Fruit fly (Drosophila melanogaster) whole organism, prepupa: ENCODE measurements around the gene retinin.

Experiments
- CG10631 ChIP-seq: fragments of 200-800 bp; sonication (Bioruptor generic); optimal IDR thresholded peaks from 2 replicates; lab custom pipeline; 2016; ENCODE audit warnings: missing biosample characterization, missing genetic modification characterization
- CG10669 ChIP-seq: fragments of 200-800 bp; sonication (Bioruptor generic); optimal IDR thresholded peaks from 3 replicates; lab custom pipeline; 2018; ENCODE audit warnings: missing biosample characterization, mild to moderate bottlenecking, missing genetic modification characterization, moderate library complexity
- CG11294 ChIP-seq: fragments of 200-800 bp; sonication (Bioruptor generic); IDR thresholded peaks from 2 replicates; pipeline ENCODE4 v1.3.6; 2022; ENCODE audit warnings: missing biosample characterization, missing genetic modification characterization
- CG11762 ChIP-seq: fragments of 200-800 bp; sonication (Bioruptor generic); optimal IDR thresholded peaks from 3 replicates; lab custom pipeline; 2016; ENCODE audit warnings: missing biosample characterization, missing genetic modification characterization; ENCODE audit not compliant: insufficient read depth
- CG11902 ChIP-seq: fragments of 200-800 bp; sonication (Bioruptor generic); optimal IDR thresholded peaks from 3 replicates; lab custom pipeline; 2016; ENCODE audit warnings: missing biosample characterization, missing genetic modification characterization
- CG16779 ChIP-seq: fragments of 200-800 bp; sonication (Bioruptor generic); optimal IDR thresholded peaks from 3 replicates; lab custom pipeline; 2017; ENCODE audit warnings: missing biosample characterization, mild to moderate bottlenecking, missing genetic modification characterization
- CG3032 ChIP-seq: fragments of 200-800 bp; optimal IDR thresholded peaks from 2 replicates; lab custom pipeline; 2019; ENCODE audit warnings: missing biosample characterization, mild to moderate bottlenecking, missing genetic modification characterization, moderate library complexity
- CG32006 ChIP-seq: fragments of 200-800 bp; sonication (Bioruptor generic); optimal IDR thresholded peaks from 3 replicates; lab custom pipeline; 2017; ENCODE audit warnings: missing biosample characterization, mild to moderate bottlenecking, missing genetic modification characterization
- CG34406 ChIP-seq: fragments of 200-800 bp; sonication (Bioruptor generic); optimal IDR thresholded peaks from 3 replicates; lab custom pipeline; 2016; ENCODE audit warnings: missing biosample characterization, missing genetic modification characterization
- CG6792 ChIP-seq: fragments of 200-800 bp; sonication (Bioruptor generic); optimal IDR thresholded peaks from 3 replicates; lab custom pipeline; 2016; ENCODE audit warnings: missing biosample characterization, missing genetic modification characterization
- CG6808 ChIP-seq: fragments of 200-800 bp; sonication (Bioruptor generic); optimal IDR thresholded peaks from 3 replicates; lab custom pipeline; 2017; ENCODE audit warnings: missing biosample characterization, missing genetic modification characterization, mild to moderate bottlenecking, moderate library complexity, missing genetic modification reagents
- CG6854 ChIP-seq: fragments of 200-800 bp; sonication (Bioruptor generic); optimal IDR thresholded peaks from 2 replicates; lab custom pipeline; 2017; ENCODE audit warnings: missing biosample characterization, mild to moderate bottlenecking, missing genetic modification characterization
- CG8632 ChIP-seq: fragments of 200-800 bp; sonication (Bioruptor generic); optimal IDR thresholded peaks from 3 replicates; lab custom pipeline; 2016; ENCODE audit warnings: missing biosample characterization, missing genetic modification characterization
- Eip75B ChIP-seq: fragments of 200-800 bp; sonication (Bioruptor generic); optimal IDR thresholded peaks from 3 replicates; lab custom pipeline; 2016; ENCODE audit warnings: missing biosample characterization, missing genetic modification characterization
- Eip78C ChIP-seq: fragments of 200-800 bp; sonication (Bioruptor generic); peaks from one replicate; lab custom pipeline; 2016; ENCODE audit warnings: missing biosample characterization, missing genetic modification characterization
- Eip93F ChIP-seq: fragments of 200-800 bp; sonication (Bioruptor generic); optimal IDR thresholded peaks from 2 replicates; lab custom pipeline; 2016; ENCODE audit warnings: missing biosample characterization, mild to moderate bottlenecking, missing genetic modification characterization
- Ets21C ChIP-seq: fragments of 200-800 bp; sonication (Bioruptor generic); optimal IDR thresholded peaks from 3 replicates; lab custom pipeline; 2016; ENCODE audit warnings: missing biosample characterization, missing genetic modification characterization
- Ets96B ChIP-seq: fragments of 200-800 bp; optimal IDR thresholded peaks from 2 replicates; lab custom pipeline; 2019; ENCODE audit warnings: missing biosample characterization, mild to moderate bottlenecking, missing genetic modification characterization, moderate library complexity
- Gug ChIP-seq: fragments of 200-800 bp; sonication (Bioruptor generic); IDR thresholded peaks from 2 replicates; pipeline ENCODE4 v1.3.6; 2022; ENCODE audit warnings: missing biosample characterization, missing genetic modification characterization
- Hr38 ChIP-seq: sonication (Bioruptor generic); optimal IDR thresholded peaks from 2 replicates; lab custom pipeline; 2016; ENCODE audit warnings: missing biosample characterization, missing genetic modification characterization
- Hr39 ChIP-seq: fragments of 200-800 bp; sonication (Bioruptor generic); optimal IDR thresholded peaks from 2 replicates; lab custom pipeline; 2016; ENCODE audit warnings: missing biosample characterization, missing genetic modification characterization
- Hr4 ChIP-seq: fragments of 200-800 bp; sonication (Bioruptor generic); optimal IDR thresholded peaks from 3 replicates; lab custom pipeline; 2016; ENCODE audit warnings: missing biosample characterization, missing genetic modification characterization
- Lpt ChIP-seq: fragments of 200-800 bp; sonication (Bioruptor generic); optimal IDR thresholded peaks from 3 replicates; lab custom pipeline; 2016; ENCODE audit warnings: missing biosample characterization, missing genetic modification characterization
- Met ChIP-seq: fragments of 200-800 bp; sonication (Bioruptor generic); optimal IDR thresholded peaks from 3 replicates; lab custom pipeline; 2016; ENCODE audit warnings: missing biosample characterization, missing genetic modification characterization
- Smox ChIP-seq: fragments of 200-800 bp; sonication (Bioruptor generic); optimal IDR thresholded peaks from 3 replicates; lab custom pipeline; 2016; ENCODE audit warnings: missing biosample characterization, missing genetic modification characterization
- Sox102F ChIP-seq: fragments of 200-800 bp; sonication (Bioruptor generic); optimal IDR thresholded peaks from 2 replicates; lab custom pipeline; 2016; ENCODE audit warnings: missing biosample characterization, mild to moderate bottlenecking, missing genetic modification characterization
- Sox14 ChIP-seq: fragments of 200-800 bp; sonication (Bioruptor generic); optimal IDR thresholded peaks from 3 replicates; lab custom pipeline; 2016; ENCODE audit warnings: missing biosample characterization, missing genetic modification characterization
- achi ChIP-seq: fragments of 200-800 bp; sonication (Bioruptor generic); optimal IDR thresholded peaks from 3 replicates; lab custom pipeline; 2016; ENCODE audit warnings: missing biosample characterization, missing genetic modification characterization
- acj6 ChIP-seq: fragments of 200-800 bp; sonication (Bioruptor generic); optimal IDR thresholded peaks from 3 replicates; lab custom pipeline; 2016; ENCODE audit warnings: missing biosample characterization, missing genetic modification characterization
- dac ChIP-seq: fragments of 200-800 bp; sonication (Bioruptor generic); optimal IDR thresholded peaks from 2 replicates; lab custom pipeline; 2017; ENCODE audit warnings: missing biosample characterization, mild to moderate bottlenecking, missing genetic modification characterization
- dsx ChIP-seq: fragments of 200-800 bp; optimal IDR thresholded peaks from 3 replicates; lab custom pipeline; 2019; ENCODE audit warnings: missing biosample characterization, mild to moderate bottlenecking, missing genetic modification characterization, moderate library complexity; ENCODE audit not compliant: poor library complexity, severe bottlenecking
- esn ChIP-seq: fragments of 200-800 bp; sonication (Bioruptor generic); optimal IDR thresholded peaks from 2 replicates; lab custom pipeline; 2016; ENCODE audit warnings: missing biosample characterization, mild to moderate bottlenecking, missing genetic modification characterization, moderate library complexity
- fd59A ChIP-seq: fragments of 200-800 bp; sonication (Bioruptor generic); optimal IDR thresholded peaks from 2 replicates; lab custom pipeline; 2017; ENCODE audit warnings: missing biosample characterization, mild to moderate bottlenecking, missing genetic modification characterization, missing genetic modification reagents
- fd85E ChIP-seq: fragments of 200-800 bp; sonication (Bioruptor generic); optimal IDR thresholded peaks from 3 replicates; lab custom pipeline; 2016; ENCODE audit warnings: missing biosample characterization, missing genetic modification characterization
- fkh ChIP-seq: fragments of 200-800 bp; sonication (Bioruptor generic); optimal IDR thresholded peaks from 3 replicates; lab custom pipeline; 2017; ENCODE audit warnings: missing biosample characterization, mild to moderate bottlenecking, missing genetic modification characterization, moderate library complexity
- net ChIP-seq: fragments of 200-800 bp; sonication (Bioruptor generic); optimal IDR thresholded peaks from 3 replicates; lab custom pipeline; 2016; ENCODE audit warnings: missing biosample characterization, missing genetic modification characterization
- pdm3 ChIP-seq: fragments of 200-800 bp; sonication (Bioruptor generic); optimal IDR thresholded peaks from 3 replicates; lab custom pipeline; 2016; ENCODE audit warnings: missing biosample characterization, missing genetic modification characterization
- salr ChIP-seq, 2 experiments: fragments of 200-800 bp; sonication (Bioruptor generic); optimal IDR thresholded peaks; 3 replicates each; lab custom pipeline; 2016 to 2018; ENCODE audit warnings: missing biosample characterization in 2 of 2, missing genetic modification characterization in 2 of 2, mild to moderate bottlenecking in 1 of 2
- ss ChIP-seq, 2 experiments: fragments of 200-800 bp; sonication (Bioruptor generic); optimal IDR thresholded peaks; 2 replicates in 1 of 2; 3 replicates in 1 of 2; lab custom pipeline; 2017 to 2018; ENCODE audit warnings: mild to moderate bottlenecking in 2 of 2, missing biosample characterization in 2 of 2, missing genetic modification characterization in 2 of 2, moderate library complexity in 1 of 2
- svp ChIP-seq: fragments of 200-800 bp; sonication (Bioruptor generic); peaks from one replicate; lab custom pipeline; 2016; ENCODE audit warnings: missing biosample characterization, missing genetic modification characterization
- topi ChIP-seq: fragments of 200-800 bp; sonication (Bioruptor generic); optimal IDR thresholded peaks from 3 replicates; lab custom pipeline; 2016; ENCODE audit warnings: missing biosample characterization, missing genetic modification characterization
- vri ChIP-seq: fragments of 200-800 bp; sonication (Bioruptor generic); optimal IDR thresholded peaks from 3 replicates; lab custom pipeline; 2016; ENCODE audit warnings: missing biosample characterization, mild to moderate bottlenecking, missing genetic modification characterization

The retinin gene

DNA sequence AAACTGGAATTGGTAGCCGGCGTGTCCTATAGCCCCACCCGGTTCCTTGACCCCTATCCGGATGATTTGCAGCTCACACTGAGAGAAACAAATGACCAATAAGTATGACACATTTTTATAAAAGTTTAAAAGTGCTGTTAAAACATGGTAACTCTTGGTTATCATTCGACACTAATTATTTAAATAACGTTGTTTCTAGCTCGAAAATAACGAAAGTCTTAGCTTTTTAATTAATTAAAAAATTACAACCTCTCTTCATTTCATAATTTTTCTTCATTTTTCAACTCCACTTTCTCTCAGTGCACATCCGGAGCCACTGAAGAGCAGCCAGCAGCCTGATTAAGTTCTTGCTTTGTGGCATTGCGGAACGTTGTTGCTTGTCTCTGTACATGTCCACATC lies 32.4 kb downstream of the retinin start (continued):
- peak; percentile 86 for TF ChIP-seq achi (GFP tag; lab: Kevin White, UChicago)
- TF ChIP-seq fkh, result no peak
- TF ChIP-seq CG11902 (GFP tag; lab: Kevin White, UChicago), result peak; percentile 79
- peak; percentile 87 for TF ChIP-seq fd59A (GFP tag; lab: Kevin White, UChicago)
- peak; percentile 64 for TF ChIP-seq CG6854 (GFP tag; lab: Kevin White, UChicago)
- TF ChIP-seq Eip93F (GFP tag; lab: Kevin White, UChicago), result peak; percentile 17
- TF ChIP-seq topi (GFP tag; lab: Kevin White, UChicago), result peak; percentile 91
- TF ChIP-seq CG11762 (GFP tag; lab: Kevin White, UChicago), result peak; percentile 84
- TF ChIP-seq CG3032 (tag; lab: Kevin White, UChicago), result peak; percentile 93
- peak; percentile 88 for TF ChIP-seq net (GFP tag; lab: Kevin White, UChicago)
- TF ChIP-seq dsx (GFP tag; lab: Kevin White, UChicago), result peak; percentile 90
- peak; percentile 85 for TF ChIP-seq Sox102F (GFP tag; lab: Kevin White, UChicago)
- peak; percentile 89 for TF ChIP-seq CG34406 (GFP tag; lab: Kevin White, UChicago)
- peak; percentile 45; the same call in 1 of the 2 replicates for TF ChIP-seq CG11294 (GFP tag; lab: Robert Waterston, UW)
- peak; percentile 67 for TF ChIP-seq vri (GFP tag; lab: Kevin White, UChicago)
- peak; percentile 92 for TF ChIP-seq CG6808 (GFP tag; lab: Kevin White, UChicago)
- peak; percentile 88 for TF ChIP-seq acj6 (GFP tag; lab: Kevin White, UChicago)
- TF ChIP-seq CG10631 (GFP tag; lab: Kevin White, UChicago), result peak; percentile 87
- peak; percentile 93 for TF ChIP-seq Eip75B (GFP tag; lab: Kevin White, UChicago)
- TF ChIP-seq ss (GFP tag; optimal IDR thresholded peaks at IDR 0.05; lab: Kevin White, UChicago), result peak; percentile 91 to 94
- no peak for TF ChIP-seq Hr38 (GFP tag; lab: Kevin White, UChicago)
- peak; percentile 82 for TF ChIP-seq CG16779
- peak; percentile 63 for TF ChIP-seq fd85E (GFP tag; lab: Kevin White, UChicago)
- TF ChIP-seq dac (GFP tag; lab: Kevin White, UChicago), result no peak
- peak; percentile 69 for TF ChIP-seq Ets21C (GFP tag; lab: Kevin White, UChicago)
- peak; percentile 87 for TF ChIP-seq Sox14 (GFP tag; lab: Kevin White, UChicago)
- peak; percentile 85 for TF ChIP-seq Smox (GFP tag; lab: Kevin White, UChicago)
- peak; percentile 44 for TF ChIP-seq Hr4 (GFP tag; lab: Kevin White, UChicago)
- TF ChIP-seq CG6792 (GFP tag; lab: Kevin White, UChicago), result peak; percentile 86
- peak; percentile 75 for TF ChIP-seq Hr39 (GFP tag; lab: Kevin White, UChicago)
- TF ChIP-seq CG8632, result peak; percentile 90
- TF ChIP-seq CG32006 (GFP tag; lab: Kevin White, UChicago), result peak; percentile 74
- TF ChIP-seq Eip78C (GFP tag; lab: Kevin White, UChicago), result peak; percentile 98
- TF ChIP-seq Lpt (GFP tag; lab: Kevin White, UChicago), result peak; percentile 66
- TF ChIP-seq salr (GFP tag; optimal IDR thresholded peaks at IDR 0.05; lab: Kevin White, UChicago), result peak; percentile 75
- TF ChIP-seq svp (GFP tag; lab: Kevin White, UChicago), result peak; percentile 94
- peak; percentile 85 for TF ChIP-seq pdm3 (GFP tag; lab: Kevin White, UChicago)
- no peak for TF ChIP-seq Gug (GFP tag; lab: Robert Waterston, UW)
- peak; percentile 85 for TF ChIP-seq Met (GFP tag; lab: Kevin White, UChicago)

DNA sequence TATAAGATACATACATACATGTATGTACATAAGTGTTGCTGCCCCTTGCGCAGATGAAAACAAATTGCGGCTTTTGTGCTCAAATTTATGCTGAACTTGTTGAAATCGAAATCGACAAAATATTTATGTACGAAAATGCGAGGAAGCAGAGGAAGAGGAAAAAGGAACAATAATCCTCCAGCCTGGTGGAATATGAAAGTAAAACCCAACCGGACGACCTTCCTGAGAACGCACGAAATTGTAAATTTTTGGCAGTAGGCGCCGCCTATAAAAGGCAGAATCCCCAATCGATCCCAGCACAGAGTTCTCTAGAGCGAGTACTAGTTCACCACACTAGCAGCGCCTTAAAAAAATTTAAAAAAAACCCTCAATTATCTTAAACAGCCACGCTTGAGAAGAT lies 32.9 kb downstream of the retinin start, which contains the start of gene Cpr72Eb:
Gene Cpr72Eb (plus strand): TSS at position 301 of the 400 bp plus-strand sequence.
- TF ChIP-seq dac (GFP tag; lab: Kevin White, UChicago) (no peak), CG6792 (GFP tag; lab: Kevin White, UChicago) (no peak), esn (no peak), svp (GFP tag; lab: Kevin White, UChicago) (no peak), CG10631 (GFP tag; lab: Kevin White, UChicago) (no peak), CG10669 (GFP tag; lab: Kevin White, UChicago) (no peak), topi (GFP tag; lab: Kevin White, UChicago) (no peak), CG11902 (GFP tag; lab: Kevin White, UChicago) (no peak), Met (GFP tag; lab: Kevin White, UChicago) (no peak), Ets96B (tag; lab: Kevin White, UChicago) (no peak), CG8632 (no peak)
